Fruit fly (Drosophila melanogaster) whole organism, embryonic: ENCODE data around the gene Cpr78Ca.

Source experiments
- Bdp1 ChIP-seq: fragments of 200-800 bp; sonication (Bioruptor generic); optimal IDR thresholded peaks from 3 replicates; lab custom pipeline; 2016; ENCODE audit warnings: missing biosample characterization, missing genetic modification characterization
- BtbVII ChIP-seq: fragments of 200-800 bp; sonication (Bioruptor generic); optimal IDR thresholded peaks from 3 replicates; lab custom pipeline; 2017; ENCODE audit warnings: missing biosample characterization, mild to moderate bottlenecking, missing genetic modification characterization
- CG10565 ChIP-seq: fragments of 200-800 bp; sonication (Bioruptor generic); optimal IDR thresholded peaks from 3 replicates; lab custom pipeline; 2016; ENCODE audit warnings: missing biosample characterization, mild to moderate bottlenecking, missing genetic modification characterization
- CG11247 ChIP-seq: fragments of 200-800 bp; sonication (Bioruptor generic); IDR thresholded peaks from 2 replicates; pipeline ENCODE4 v1.3.6; 2022; ENCODE audit warnings: missing biosample characterization, missing genetic modification characterization
- CG15479 ChIP-seq: fragments of 200-800 bp; sonication (Bioruptor generic); optimal IDR thresholded peaks from 3 replicates; lab custom pipeline; 2019; ENCODE audit warnings: missing biosample characterization, mild to moderate bottlenecking, missing genetic modification characterization, moderate library complexity
- CG15601 ChIP-seq: fragments of 200-800 bp; sonication (Bioruptor generic); optimal IDR thresholded peaks from 3 replicates; lab custom pipeline; 2019; ENCODE audit warnings: missing biosample characterization, mild to moderate bottlenecking, missing genetic modification characterization, moderate library complexity
- CG17829 ChIP-seq: fragments of 200-800 bp; optimal IDR thresholded peaks from 2 replicates; lab custom pipeline; 2019; ENCODE audit warnings: missing biosample characterization, mild to moderate bottlenecking, missing genetic modification characterization, moderate library complexity
- CG1792 ChIP-seq: fragments of 200-800 bp; sonication (Bioruptor generic); optimal IDR thresholded peaks from 2 replicates; lab custom pipeline; 2016; ENCODE audit warnings: missing biosample characterization, missing genetic modification characterization
- CG2120 ChIP-seq: fragments of 200-800 bp; sonication (Bioruptor generic); optimal IDR thresholded peaks from 3 replicates; lab custom pipeline; 2016; ENCODE audit warnings: missing biosample characterization, missing genetic modification characterization
- CG2199 ChIP-seq: fragments of 200-800 bp; sonication (Bioruptor generic); IDR thresholded peaks from 3 replicates; pipeline ENCODE4 v1.3.6; 2022; ENCODE audit warnings: missing biosample characterization, missing genetic modification characterization
- CG2875 ChIP-seq: fragments of 200-800 bp; sonication (Bioruptor generic); optimal IDR thresholded peaks from 2 replicates; lab custom pipeline; 2017; ENCODE audit warnings: missing biosample characterization, mild to moderate bottlenecking, missing genetic modification characterization, missing genetic modification reagents
- CG30431 ChIP-seq: fragments of 200-800 bp; sonication (Bioruptor generic); optimal IDR thresholded peaks from 2 replicates; lab custom pipeline; 2017; ENCODE audit warnings: missing biosample characterization, missing genetic modification characterization
- CG33213 ChIP-seq: fragments of 200-800 bp; sonication (Bioruptor generic); optimal IDR thresholded peaks from 3 replicates; lab custom pipeline; 2016; ENCODE audit warnings: missing biosample characterization, missing genetic modification characterization
- CG34422 ChIP-seq: fragments of 200-800 bp; sonication (Bioruptor generic); IDR thresholded peaks from 3 replicates; pipeline ENCODE4 v1.3.6; 2022; ENCODE audit warnings: missing biosample characterization, missing genetic modification characterization
- CG3847 ChIP-seq: fragments of 200-800 bp; sonication (Bioruptor generic); IDR thresholded peaks from 2 replicates; pipeline ENCODE4 v1.3.6; 2022; ENCODE audit warnings: missing biosample characterization, missing genetic modification characterization
- CG6683 ChIP-seq: fragments of 200-800 bp; sonication (Bioruptor generic); optimal IDR thresholded peaks from 2 replicates; lab custom pipeline; 2017; ENCODE audit warnings: missing biosample characterization, mild to moderate bottlenecking, missing genetic modification characterization, missing genetic modification reagents
- CG7786 ChIP-seq: fragments of 200-800 bp; sonication (Bioruptor generic); optimal IDR thresholded peaks from 2 replicates; lab custom pipeline; 2016; ENCODE audit warnings: missing biosample characterization, missing genetic modification characterization
- CG8290 ChIP-seq, 3 experiments: fragments of 200-800 bp; sonication (Bioruptor generic); optimal IDR thresholded peaks; 2 replicates each; lab custom pipeline; 2016 to 2019; ENCODE audit warnings: missing biosample characterization in 3 of 3, missing genetic modification characterization in 3 of 3, mild to moderate bottlenecking in 2 of 3, moderate library complexity in 1 of 3
- CG8478 ChIP-seq: fragments of >200 bp; optimal IDR thresholded peaks from 2 replicates; lab custom pipeline; 2018
- CG9609 ChIP-seq: fragments of 200-800 bp; sonication (Bioruptor generic); optimal IDR thresholded peaks from 3 replicates; lab custom pipeline; 2016; ENCODE audit warnings: missing biosample characterization, missing genetic modification characterization
- Hmx ChIP-seq: fragments of 200-800 bp; sonication (Bioruptor generic); optimal IDR thresholded peaks from 2 replicates; lab custom pipeline; 2016; ENCODE audit warnings: missing biosample characterization, missing genetic modification characterization
- Hr51 ChIP-seq, 2 experiments: fragments of 200-800 bp; sonication (Bioruptor generic); optimal IDR thresholded peaks; 2 replicates in 1 of 2; 3 replicates in 1 of 2; lab custom pipeline; 2016 to 2018; ENCODE audit warnings: missing biosample characterization in 2 of 2, missing genetic modification characterization in 2 of 2, mild to moderate bottlenecking in 1 of 2, moderate library complexity in 1 of 2
- Nf-YA ChIP-seq: fragments of 200-800 bp; sonication (Bioruptor generic); IDR thresholded peaks from 2 replicates; pipeline ENCODE4 v1.3.6; 2022; ENCODE audit warnings: missing biosample characterization, missing genetic modification characterization
- Sry-β ChIP-seq: fragments of 200-800 bp; sonication (Bioruptor generic); optimal IDR thresholded peaks from 2 replicates; lab custom pipeline; 2018; ENCODE audit warnings: missing biosample characterization, mild to moderate bottlenecking, missing genetic modification characterization, moderate library complexity
- Taf1 ChIP-seq: fragments of 200-800 bp; sonication (Bioruptor generic); IDR thresholded peaks from 2 replicates; pipeline ENCODE4 v1.3.6; 2022; ENCODE audit warnings: missing biosample characterization, missing genetic modification characterization
- ase ChIP-seq: fragments of 200-800 bp; sonication (Bioruptor generic); IDR thresholded peaks from 3 replicates; pipeline ENCODE4 v1.3.6; 2022; ENCODE audit warnings: missing biosample characterization, missing genetic modification characterization
- cato ChIP-seq: fragments of 200-800 bp; sonication (Bioruptor generic); optimal IDR thresholded peaks from 2 replicates; lab custom pipeline; 2016; ENCODE audit warnings: missing biosample characterization, missing genetic modification characterization, borderline replicate concordance
- chinmo ChIP-seq: fragments of 200-800 bp; sonication (Bioruptor generic); IDR thresholded peaks from 4 replicates; pipeline ENCODE4 v1.3.6; 2022; ENCODE audit warnings: missing biosample characterization, missing genetic modification characterization; ENCODE audit not compliant: partially characterized antibody
- dan ChIP-seq: fragments of 200-800 bp; sonication (Bioruptor generic); IDR thresholded peaks from 2 replicates; pipeline ENCODE4 v1.3.6; 2022; ENCODE audit warnings: missing biosample characterization, missing genetic modification characterization
- dimm ChIP-seq: fragments of 200-800 bp; sonication (Bioruptor generic); IDR thresholded peaks from 2 replicates; pipeline ENCODE4 v1.3.6; 2022; ENCODE audit warnings: missing biosample characterization, missing genetic modification characterization
- dpn ChIP-seq, 2 experiments: fragments of 200-800 bp; sonication (Bioruptor generic); optimal IDR thresholded peaks; 3 replicates each; lab custom pipeline; 2016; ENCODE audit warnings: missing biosample characterization in 2 of 2, missing genetic modification characterization in 2 of 2
- dysf ChIP-seq: fragments of 200-800 bp; sonication (Bioruptor generic); IDR thresholded peaks from 3 replicates; pipeline ENCODE4 v1.3.6; 2022; ENCODE audit warnings: missing biosample characterization, missing genetic modification characterization
- emc ChIP-seq: fragments of 200-800 bp; sonication (Bioruptor generic); optimal IDR thresholded peaks from 2 replicates; lab custom pipeline; 2016; ENCODE audit warnings: missing biosample characterization, missing genetic modification characterization
- eve ChIP-seq, 2 experiments: fragments of >200 bp; optimal IDR thresholded peaks; 2 replicates each; lab custom pipeline; 2017; ENCODE audit warnings: missing biosample characterization in 2 of 2, missing genetic modification characterization in 2 of 2
- exex ChIP-seq: fragments of 200-800 bp; sonication (Bioruptor generic); optimal IDR thresholded peaks from 4 replicates; lab custom pipeline; 2018; ENCODE audit warnings: missing biosample characterization, mild to moderate bottlenecking, missing genetic modification characterization, moderate library complexity
- fu2 ChIP-seq: fragments of 200-800 bp; sonication (Bioruptor generic); optimal IDR thresholded peaks from 2 replicates; lab custom pipeline; 2016; ENCODE audit warnings: missing biosample characterization, missing genetic modification characterization
- gfzf ChIP-seq: fragments of 200-800 bp; sonication (Bioruptor generic); optimal IDR thresholded peaks from 2 replicates; lab custom pipeline; 2016; ENCODE audit warnings: missing biosample characterization, mild to moderate bottlenecking, missing genetic modification characterization, moderate library complexity
- h ChIP-seq: fragments of >200 bp; optimal IDR thresholded peaks from 2 replicates; lab custom pipeline; 2017
- inv ChIP-seq: fragments of 200-800 bp; sonication (Bioruptor generic); IDR thresholded peaks from 2 replicates; pipeline ENCODE4 v1.3.6; 2022; ENCODE audit warnings: missing biosample characterization, missing genetic modification characterization; ENCODE audit not compliant: partially characterized antibody
- lbe ChIP-seq: fragments of 200-800 bp; sonication (Bioruptor generic); optimal IDR thresholded peaks from 2 replicates; lab custom pipeline; 2016; ENCODE audit warnings: missing biosample characterization, mild to moderate bottlenecking, missing genetic modification characterization
- lmd ChIP-seq: fragments of 200-800 bp; sonication (Bioruptor generic); IDR thresholded peaks from 2 replicates; pipeline ENCODE4 v1.3.6; 2022; ENCODE audit warnings: missing biosample characterization, missing genetic modification characterization
- mirr ChIP-seq: fragments of 200-800 bp; sonication (Bioruptor generic); optimal IDR thresholded peaks from 3 replicates; lab custom pipeline; 2018; ENCODE audit warnings: missing biosample characterization, mild to moderate bottlenecking, missing genetic modification characterization
- mld ChIP-seq: fragments of 200-800 bp; sonication (Bioruptor generic); IDR thresholded peaks from 3 replicates; pipeline ENCODE4 v1.3.6; 2022; ENCODE audit warnings: missing biosample characterization, missing genetic modification characterization; ENCODE audit not compliant: partially characterized antibody
- pb ChIP-seq: fragments of 200-800 bp; sonication (Bioruptor generic); optimal IDR thresholded peaks from 3 replicates; lab custom pipeline; 2016; ENCODE audit warnings: missing biosample characterization, missing genetic modification characterization
- peb ChIP-seq: fragments of 200-800 bp; sonication (Bioruptor generic); IDR thresholded peaks from 2 replicates; pipeline ENCODE4 v1.3.6; 2022; ENCODE audit warnings: missing biosample characterization, missing genetic modification characterization
- so ChIP-seq: fragments of 200-800 bp; sonication (Bioruptor generic); IDR thresholded peaks from 3 replicates; pipeline ENCODE4 v1.3.6; 2022; ENCODE audit warnings: missing biosample characterization, missing genetic modification characterization
- tap ChIP-seq: fragments of 200-800 bp; optimal IDR thresholded peaks from 3 replicates; lab custom pipeline; 2019; ENCODE audit warnings: missing biosample characterization, mild to moderate bottlenecking, missing genetic modification characterization, moderate library complexity
- twi ChIP-seq: fragments of 200-800 bp; optimal IDR thresholded peaks from 2 replicates; lab custom pipeline; 2019; ENCODE audit warnings: missing biosample characterization, mild to moderate bottlenecking, missing genetic modification characterization, moderate library complexity
- wdn ChIP-seq: fragments of 200-800 bp; sonication (Bioruptor generic); IDR thresholded peaks from 2 replicates; pipeline ENCODE4 v1.3.6; 2022; ENCODE audit warnings: missing biosample characterization, missing genetic modification characterization

The Cpr78Ca gene

DNA sequence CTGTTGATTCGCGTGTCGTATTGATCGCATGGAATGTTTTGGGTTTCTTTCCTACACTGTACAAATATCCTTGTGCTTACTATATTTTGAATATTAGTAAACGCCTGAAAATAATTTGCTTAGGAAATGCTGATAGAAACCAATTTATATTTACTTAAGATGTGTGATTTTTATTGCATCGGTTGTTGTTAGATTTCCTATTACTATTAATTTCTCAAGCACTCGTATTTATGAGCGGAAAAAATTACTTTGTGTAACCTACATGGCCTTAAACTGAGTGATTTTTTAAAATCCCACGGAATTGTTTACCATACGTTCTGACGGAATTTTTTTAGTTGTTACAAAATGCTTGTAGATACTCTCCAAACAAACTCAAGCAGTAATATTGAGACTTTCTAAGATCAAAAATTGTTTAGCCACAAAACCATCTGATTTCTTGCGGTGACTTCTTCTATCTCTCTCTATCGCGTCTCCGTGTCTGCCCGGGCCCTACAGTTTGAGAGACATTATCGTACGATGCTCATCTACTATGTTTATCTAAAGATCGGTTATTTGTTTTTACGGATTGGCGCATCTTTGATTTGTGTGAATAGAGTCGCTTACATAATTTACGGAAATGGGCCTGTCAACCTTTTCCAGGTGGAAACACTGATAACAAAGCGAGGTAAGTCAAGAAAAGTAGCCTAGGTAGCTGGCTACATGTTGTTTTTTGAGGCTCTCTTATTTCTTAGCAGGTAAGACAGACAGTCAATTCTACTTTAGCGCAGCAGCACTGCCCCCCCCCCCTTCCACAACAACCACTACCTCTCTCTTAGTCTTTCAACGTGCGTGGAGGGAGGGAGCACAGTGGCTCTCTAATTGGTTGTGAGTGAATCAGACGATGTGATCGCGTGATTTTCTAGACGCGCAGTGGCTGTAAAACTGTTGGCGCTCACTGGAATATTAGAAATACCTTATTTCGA lies 16.0 kb downstream of the Cpr78Ca start (continued):
- TF ChIP-seq CG15479 (GFP tag; lab: Kevin White, UChicago), result peak; percentile 63
- TF ChIP-seq twi (tag; lab: Kevin White, UChicago), result peak; percentile 36
- peak; percentile 31 for TF ChIP-seq cato (GFP tag; lab: Kevin White, UChicago)
- peak; percentile 77 for TF ChIP-seq CG17829 (tag; lab: Kevin White, UChicago)
- peak; percentile 18 for TF ChIP-seq CG8290 (GFP tag; optimal IDR thresholded peaks at IDR 0.05; lab: Kevin White, UChicago)
- TF ChIP-seq CG8290 (tag; optimal IDR thresholded peaks at IDR 0.05; lab: Kevin White, UChicago), result peak in 1 of 2 experiments; percentile 12
- TF ChIP-seq CG3847, result peak; percentile 42; the same call in 1 of the 2 replicates
- peak; percentile 40 for TF ChIP-seq fu2 (GFP tag; lab: Kevin White, UChicago)
- peak; percentile 76 for TF ChIP-seq CG2120 (GFP tag; lab: Kevin White, UChicago)
- no peak for TF ChIP-seq CG30431 (GFP tag; lab: Kevin White, UChicago)
- TF ChIP-seq peb, result no peak
- TF ChIP-seq h (lab: Kevin White, UChicago), result no peak
- TF ChIP-seq gfzf (GFP tag; lab: Kevin White, UChicago), result no peak
- no peak for TF ChIP-seq CG15601 (tag; lab: Kevin White, UChicago)
- TF ChIP-seq inv (GFP tag; lab: Robert Waterston, UW), result no peak
- no peak for TF ChIP-seq emc (GFP tag; lab: Kevin White, UChicago)
- TF ChIP-seq dpn (GFP tag; optimal IDR thresholded peaks at IDR 0.05; lab: Kevin White, UChicago), result peak; percentile 53 to 61
- TF ChIP-seq lbe, result no peak
- TF ChIP-seq eve (GFP tag; optimal IDR thresholded peaks at IDR 0.05; lab: Kevin White, UChicago), result peak in 1 of 2 experiments; percentile 92
- 0 out of 3 replicates have a peak, but pooled peaks have one; percentile 10 for TF ChIP-seq ase (GFP tag; lab: Robert Waterston, UW)
- TF ChIP-seq Hr51 (GFP tag; optimal IDR thresholded peaks at IDR 0.05; lab: Kevin White, UChicago), result peak; percentile 34 to 68
- no peak for TF ChIP-seq dimm (GFP tag; lab: Robert Waterston, UW)
- peak; percentile 5 for TF ChIP-seq Bdp1 (GFP tag; lab: Kevin White, UChicago)
- peak; percentile 8 for TF ChIP-seq pb
- peak; percentile 69 for TF ChIP-seq Hmx (GFP tag; lab: Kevin White, UChicago)
- peak; percentile 66 for TF ChIP-seq BtbVII (GFP tag; lab: Kevin White, UChicago)
- no peak for TF ChIP-seq CG10565
- no peak for TF ChIP-seq wdn (GFP tag; lab: Robert Waterston, UW)
- TF ChIP-seq tap (tag; lab: Kevin White, UChicago), result no peak
- TF ChIP-seq CG11247 (GFP tag; lab: Robert Waterston, UW), result no peak
- peak; percentile 40 for TF ChIP-seq CG9609 (GFP tag; lab: Kevin White, UChicago)
- TF ChIP-seq mirr (GFP tag; lab: Kevin White, UChicago), result peak; percentile 18
- TF ChIP-seq dysf (GFP tag; lab: Robert Waterston, UW), result peak; percentile 65
- 0 out of 4 replicates have a peak, but pooled peaks have one; percentile 39 for TF ChIP-seq chinmo
- TF ChIP-seq so (GFP tag; lab: Robert Waterston, UW), result peak; percentile 28; the same call in 1 of the 3 replicates
- TF ChIP-seq CG8478 (lab: Kevin White, UChicago), result no peak
- TF ChIP-seq dan (GFP tag; lab: Robert Waterston, UW), result no peak
- peak; percentile 68 for TF ChIP-seq CG7786 (GFP tag; lab: Kevin White, UChicago)
- no peak for TF ChIP-seq Nf-YA (GFP tag; lab: Robert Waterston, UW)
- no peak for TF ChIP-seq Sry-β (GFP tag; lab: Kevin White, UChicago)
- no peak for TF ChIP-seq CG2875
- no peak for TF ChIP-seq mld (GFP tag; lab: Robert Waterston, UW)
- TF ChIP-seq exex (tag; lab: Kevin White, UChicago), result peak; percentile 44
- peak; percentile 45; the same call in 1 of the 3 replicates for TF ChIP-seq CG2199
- TF ChIP-seq CG6683 (GFP tag; lab: Kevin White, UChicago), result no peak
- peak; percentile 44 for TF ChIP-seq CG33213 (GFP tag; lab: Kevin White, UChicago)
- TF ChIP-seq CG34422, result no peak
- TF ChIP-seq lmd (GFP tag; lab: Robert Waterston, UW), result peak; percentile 52
- TF ChIP-seq Taf1, result no peak; the same call in 1 of the 2 replicates
- peak; percentile 4 for TF ChIP-seq CG1792
